Worm (Caenorhabditis elegans) whole organism, young adult: Measurements from ENCODE around the gene rme-4.

Experiments
- B0336.3 ChIP-seq: fragments of 200-800 bp; sonication (Bioruptor generic); IDR thresholded peaks from 2 replicates; pipeline ENCODE4 v1.3.6; 2022; ENCODE audit warnings: missing genetic modification characterization, missing compliant biosample characterization
- F22D6.2 ChIP-seq: sonication (generic microtip); optimal IDR thresholded peaks from 2 replicates; lab custom pipeline; 2016; ENCODE audit warnings: mild to moderate bottlenecking, missing genetic modification characterization, missing compliant biosample characterization
- F23B12.7 ChIP-seq: sonication (generic microtip); optimal IDR thresholded peaks from 2 replicates; lab custom pipeline; 2017; ENCODE audit warnings: missing genetic modification characterization, mild to moderate bottlenecking, missing compliant biosample characterization, antibody characterized with exemption, moderate library complexity; ENCODE audit not compliant: insufficient read depth
- K12H6.12 ChIP-seq: fragments of 200-800 bp; sonication (Bioruptor generic); optimal IDR thresholded peaks from 2 replicates; lab custom pipeline; 2018; ENCODE audit warnings: mild to moderate bottlenecking, missing genetic modification characterization, missing compliant biosample characterization
- Y53G8AR.9 ChIP-seq: fragments of 200-800 bp; sonication (Bioruptor generic); conservative IDR thresholded peaks from 2 replicates; pipeline ENCODE4 v1.3.6; 2022; ENCODE audit warnings: missing genetic modification reagents, missing genetic modification characterization, missing compliant biosample characterization
- atf-7 ChIP-seq: sonication (generic microtip); optimal IDR thresholded peaks from 2 replicates; lab custom pipeline; 2017; ENCODE audit warnings: mild to moderate bottlenecking, missing genetic modification characterization, missing compliant biosample characterization
- ccch-3 ChIP-seq: fragments of 200-800 bp; sonication (Bioruptor generic); optimal IDR thresholded peaks from 2 replicates; lab custom pipeline; 2018; ENCODE audit warnings: mild to moderate bottlenecking, missing genetic modification characterization, missing compliant biosample characterization
- ceh-40 ChIP-seq: fragments of 200-800 bp; sonication (Bioruptor generic); IDR thresholded peaks from 2 replicates; pipeline ENCODE4 v1.3.6; 2022; ENCODE audit warnings: missing genetic modification characterization, missing compliant biosample characterization
- ceh-58 ChIP-seq: fragments of 200-800 bp; sonication (Bioruptor generic); IDR thresholded peaks from 2 replicates; pipeline ENCODE4 v1.3.6; 2022; ENCODE audit warnings: missing genetic modification characterization, missing compliant biosample characterization
- ekl-4 ChIP-seq: fragments of 200-800 bp; sonication (Bioruptor generic); IDR thresholded peaks from 2 replicates; pipeline ENCODE4 v1.3.6; 2022; ENCODE audit warnings: missing genetic modification reagents, missing genetic modification characterization, missing compliant biosample characterization
- fkh-3 ChIP-seq: sonication (generic microtip); optimal IDR thresholded peaks from 2 replicates; lab custom pipeline; 2016; ENCODE audit warnings: mild to moderate bottlenecking, missing genetic modification characterization, missing compliant biosample characterization
- gei-17 ChIP-seq: fragments of 200-800 bp; sonication (Bioruptor generic); optimal IDR thresholded peaks from 2 replicates; lab custom pipeline; 2018; ENCODE audit warnings: mild to moderate bottlenecking, missing genetic modification characterization, missing compliant biosample characterization
- hmg-20 ChIP-seq: fragments of 200-800 bp; sonication (Bioruptor generic); IDR thresholded peaks from 2 replicates; pipeline ENCODE4 v1.3.6; 2022; ENCODE audit warnings: missing genetic modification reagents, missing genetic modification characterization, missing compliant biosample characterization
- lag-1 ChIP-seq: fragments of 200-800 bp; sonication (Bioruptor generic); IDR thresholded peaks from 2 replicates; pipeline ENCODE4 v1.3.6; 2022; ENCODE audit warnings: missing genetic modification reagents, missing genetic modification characterization, missing compliant biosample characterization
- let-607 ChIP-seq, 2 experiments: fragments of 200-800 bp in 1 of 2; sonication (Bioruptor generic) in 1 of 2; sonication (generic microtip) in 1 of 2; optimal IDR thresholded peaks; 2 replicates each; lab custom pipeline; 2016 to 2018; ENCODE audit warnings: mild to moderate bottlenecking in 2 of 2, missing compliant biosample characterization in 2 of 2, missing genetic modification characterization in 2 of 2, moderate library complexity in 2 of 2, missing genotype in 1 of 2
- madf-8 ChIP-seq: fragments of 200-800 bp; sonication (Bioruptor generic); conservative IDR thresholded peaks from 2 replicates; pipeline ENCODE4 v1.3.6; 2022; ENCODE audit warnings: missing genetic modification reagents, missing genetic modification characterization, missing compliant biosample characterization
- mcd-1 ChIP-seq: fragments of 200-800 bp; sonication (Bioruptor generic); IDR thresholded peaks from 2 replicates; pipeline ENCODE4 v1.3.6; 2022; ENCODE audit warnings: missing genetic modification reagents, missing genetic modification characterization, missing compliant biosample characterization
- nhr-80 ChIP-seq: sonication (generic microtip); optimal IDR thresholded peaks from 2 replicates; lab custom pipeline; 2016; ENCODE audit warnings: missing genetic modification characterization, missing compliant biosample characterization
- sdz-38 ChIP-seq: sonication (generic microtip); optimal IDR thresholded peaks from 2 replicates; lab custom pipeline; 2016; ENCODE audit warnings: missing genotype, missing genetic modification characterization, missing compliant biosample characterization
- zfh-2 ChIP-seq: fragments of 200-800 bp; sonication (Bioruptor generic); conservative IDR thresholded peaks from 2 replicates; pipeline ENCODE4 v1.3.6; 2022; ENCODE audit warnings: missing genetic modification reagents, missing genetic modification characterization, missing compliant biosample characterization
- ztf-25 ChIP-seq: fragments of 200-800 bp; sonication (Bioruptor generic); IDR thresholded peaks from 2 replicates; pipeline ENCODE4 v1.3.6; 2022; ENCODE audit warnings: missing genetic modification reagents, missing genetic modification characterization, missing compliant biosample characterization
- ztf-3 ChIP-seq: fragments of 200-800 bp; sonication (Bioruptor generic); optimal IDR thresholded peaks from 2 replicates; lab custom pipeline; 2018; ENCODE audit warnings: mild to moderate bottlenecking, missing genetic modification characterization, missing compliant biosample characterization
- ztf-6 ChIP-seq: fragments of 200-800 bp; sonication (Bioruptor generic); IDR thresholded peaks from 2 replicates; pipeline ENCODE4 v1.3.6; 2022; ENCODE audit warnings: missing genetic modification reagents, missing genetic modification characterization, missing compliant biosample characterization

The rme-4 gene

ce11 chrX:10332035-10332614 lies 47.5 kb downstream of the rme-4 start (continued):
- TF ChIP-seq gei-17 (peak; percentile 23), nhr-80 (tag; lab: Kevin White, UChicago) (peak; percentile 81), sdz-38 (no peak), K12H6.12 (peak; percentile 22), ceh-58 (GFP tag; lab: Robert Waterston, UW) (no peak), B0336.3 (GFP tag; lab: Robert Waterston, UW) (peak; percentile 31; the same call in 1 of the 2 replicates), ccch-3 (GFP tag; lab: Kevin White, UChicago) (no peak), lag-1 (GFP tag; lab: Robert Waterston, UW) (no peak), Y53G8AR.9 (GFP tag; lab: Robert Waterston, UW) (no peak), mcd-1 (GFP tag; lab: Robert Waterston, UW) (0 out of 2 replicates have a peak, but pooled peaks have one; percentile 7), let-607 (tag; optimal IDR thresholded peaks at IDR 0.05; lab: Kevin White, UChicago) (peak in 1 of 2 experiments; percentile 3), madf-8 (GFP tag; lab: Robert Waterston, UW) (no peak), fkh-3 (tag; lab: Kevin White, UChicago) (no peak), atf-7 (tag; lab: Kevin White, UChicago) (peak; percentile 48), zfh-2 (GFP tag; lab: Robert Waterston, UW) (peak; percentile 78), ekl-4 (GFP tag; lab: Robert Waterston, UW) (no peak), hmg-20 (GFP tag; lab: Robert Waterston, UW) (no peak), ceh-40 (GFP tag; lab: Robert Waterston, UW) (no peak), F22D6.2 (tag; lab: Kevin White, UChicago) (peak; percentile 4), ztf-6 (GFP tag; lab: Robert Waterston, UW) (no peak), ztf-3 (GFP tag; lab: Kevin White, UChicago) (no peak), ztf-25 (no peak)

ce11 chrX:10327323-10328022 lies 52.2 kb downstream of the rme-4 start, which contains the start of gene acl-5:
acl-5 (minus strand) TSS chrX:10327456.
- TF ChIP-seq ccch-3 (GFP tag; lab: Kevin White, UChicago) (no peak), F23B12.7 (tag; lab: Kevin White, UChicago) (peak; percentile 1), nhr-80 (tag; lab: Kevin White, UChicago) (peak; percentile 50)
